Worm (Caenorhabditis elegans) whole organism, L4 larva: Measurements from ENCODE around the gene F41G3.18.

Experiments
- F10B5.3 ChIP-seq: sonication (generic microtip); optimal IDR thresholded peaks from 2 replicates; lab custom pipeline; 2016; ENCODE audit warnings: mild to moderate bottlenecking, missing genetic modification characterization, missing compliant biosample characterization
- F26F4.8 ChIP-seq: fragments of 200-800 bp; sonication (Bioruptor generic); conservative IDR thresholded peaks from 2 replicates; pipeline ENCODE4 v1.3.6; 2022; ENCODE audit warnings: missing genetic modification characterization, missing compliant biosample characterization
- aha-1 ChIP-seq: fragments of 150-350 bp; peaks from one replicate; lab custom pipeline; 2014; ENCODE audit warnings: missing biosample characterization, missing genetic modification characterization
- aly-2 ChIP-seq: sonication (generic microtip); optimal IDR thresholded peaks from 2 replicates; lab custom pipeline; 2018; ENCODE audit warnings: missing biosample characterization, missing genetic modification characterization
- attf-4 ChIP-seq: sonication (generic microtip); optimal IDR thresholded peaks from 3 replicates; lab custom pipeline; 2017; ENCODE audit warnings: missing biosample characterization, missing genetic modification characterization
- ceh-62 ChIP-seq: sonication (generic microtip); optimal IDR thresholded peaks from 2 replicates; lab custom pipeline; 2017; ENCODE audit warnings: missing biosample characterization, missing genetic modification characterization
- ctbp-1 ChIP-seq: fragments of 200-800 bp; sonication (Bioruptor generic); IDR thresholded peaks from 2 replicates; pipeline ENCODE4 v1.3.6; 2022; ENCODE audit warnings: missing genetic modification reagents, missing genetic modification characterization, missing compliant biosample characterization
- dmd-6 ChIP-seq: fragments of 200-800 bp; sonication (Bioruptor generic); IDR thresholded peaks from 2 replicates; pipeline ENCODE4 v1.3.6; 2022; ENCODE audit warnings: missing genetic modification reagents, missing genetic modification characterization, missing compliant biosample characterization
- dve-1 ChIP-seq: sonication (generic microtip); optimal IDR thresholded peaks from 2 replicates; lab custom pipeline; 2017; ENCODE audit warnings: antibody characterized with exemption, mild to moderate bottlenecking, missing genetic modification characterization, missing compliant biosample characterization; ENCODE audit not compliant: insufficient read depth
- egl-27 ChIP-seq: sonication (generic microtip); optimal IDR thresholded peaks from 3 replicates; lab custom pipeline; 2017; ENCODE audit warnings: missing biosample characterization, missing genetic modification reagents, missing genetic modification characterization
- hlh-30 ChIP-seq: sonication (generic microtip); optimal IDR thresholded peaks from 2 replicates; lab custom pipeline; 2017; ENCODE audit warnings: antibody characterized with exemption, mild to moderate bottlenecking, missing genetic modification characterization, missing compliant biosample characterization; ENCODE audit not compliant: insufficient read depth
- hmg-1.1 ChIP-seq: fragments of 200-800 bp; sonication (Bioruptor generic); IDR thresholded peaks from 2 replicates; pipeline ENCODE4 v1.3.6; 2022; ENCODE audit warnings: missing genetic modification reagents, missing genetic modification characterization, missing compliant biosample characterization
- jun-1 ChIP-seq: fragments of 150-350 bp; optimal IDR thresholded peaks from 2 replicates; lab custom pipeline; 2014; ENCODE audit warnings: missing biosample characterization, missing genetic modification reagents, missing genetic modification characterization
- lim-7 ChIP-seq: fragments of 200-800 bp; sonication (Bioruptor generic); IDR thresholded peaks from 2 replicates; pipeline ENCODE4 v1.3.6; 2022; ENCODE audit warnings: missing genetic modification characterization, missing compliant biosample characterization
- lin-1 ChIP-seq: fragments of 200-800 bp; sonication (Bioruptor generic); IDR thresholded peaks from 2 replicates; pipeline ENCODE4 v1.3.6; 2022; ENCODE audit warnings: missing genetic modification reagents, missing genetic modification characterization, missing compliant biosample characterization
- lin-29 ChIP-seq: fragments of 200-800 bp; sonication (Bioruptor generic); IDR thresholded peaks from 2 replicates; pipeline ENCODE4 v1.3.6; 2022; ENCODE audit warnings: missing genetic modification reagents, missing genetic modification characterization, missing compliant biosample characterization
- lsy-2 ChIP-seq, 2 experiments: fragments of 150-350 bp in 1 of 2; sonication (generic microtip) in 1 of 2; optimal IDR thresholded peaks; 2 replicates each; lab custom pipeline; 2014 to 2017; ENCODE audit warnings: missing biosample characterization in 2 of 2, missing genetic modification characterization in 2 of 2
- mdl-1 ChIP-seq, 2 experiments: fragments of 150-350 bp in 1 of 2; sonication (generic microtip) in 1 of 2; optimal IDR thresholded peaks; 2 replicates each; lab custom pipeline; 2014 to 2017; ENCODE audit warnings: missing biosample characterization in 2 of 2, missing genetic modification characterization in 2 of 2
- mxl-2 ChIP-seq: fragments of 200-800 bp; sonication (Bioruptor generic); conservative IDR thresholded peaks from 2 replicates; pipeline ENCODE4 v1.3.6; 2022; ENCODE audit warnings: missing genetic modification reagents, missing genetic modification characterization, missing compliant biosample characterization
- mxl-3 ChIP-seq: fragments of 200-800 bp; sonication (Bioruptor generic); optimal IDR thresholded peaks from 2 replicates; lab custom pipeline; 2018; ENCODE audit warnings: mild to moderate bottlenecking, missing genetic modification characterization, missing compliant biosample characterization
- nhr-10 ChIP-seq: fragments of 150-350 bp; optimal IDR thresholded peaks from 2 replicates; lab custom pipeline; 2014; ENCODE audit warnings: missing biosample characterization, missing genetic modification characterization
- nhr-102 ChIP-seq: sonication (generic microtip); optimal IDR thresholded peaks from 2 replicates; lab custom pipeline; 2016; ENCODE audit warnings: mild to moderate bottlenecking, missing genetic modification characterization, moderate library complexity, missing compliant biosample characterization
- nhr-25 ChIP-seq: sonication (generic microtip); optimal IDR thresholded peaks from 2 replicates; lab custom pipeline; 2017; ENCODE audit warnings: missing genetic modification characterization, mild to moderate bottlenecking, missing compliant biosample characterization, antibody characterized with exemption, moderate library complexity, borderline replicate concordance; ENCODE audit not compliant: insufficient read depth
- set-16 ChIP-seq: fragments of 200-800 bp; sonication (Bioruptor generic); IDR thresholded peaks from 2 replicates; pipeline ENCODE4 v1.3.6; 2022; ENCODE audit warnings: missing genetic modification reagents, missing genetic modification characterization, missing compliant biosample characterization
- skn-1 ChIP-seq: fragments of 150-350 bp; optimal IDR thresholded peaks from 2 replicates; lab custom pipeline; 2014; ENCODE audit warnings: missing biosample characterization, missing genetic modification characterization
- snpc-1.2 ChIP-seq: fragments of 200-800 bp; sonication (Bioruptor generic); IDR thresholded peaks from 2 replicates; pipeline ENCODE4 v1.3.6; 2022; ENCODE audit warnings: missing genetic modification reagents, missing genetic modification characterization, missing compliant biosample characterization
- spr-3 ChIP-seq: fragments of 200-800 bp; sonication (Bioruptor generic); optimal IDR thresholded peaks from 2 replicates; lab custom pipeline; 2018; ENCODE audit warnings: mild to moderate bottlenecking, missing genetic modification characterization, missing compliant biosample characterization
- unc-130 ChIP-seq: sonication (generic microtip); optimal IDR thresholded peaks from 2 replicates; lab custom pipeline; 2016; ENCODE audit warnings: missing genetic modification reagents, missing genetic modification characterization, missing compliant biosample characterization
- unc-62 ChIP-seq, 3 experiments: fragments of 150-350 bp in 1 of 3; sonication (generic microtip); optimal IDR thresholded peaks in 2 of 3; peaks in 1 of 3; 1 replicate in 1 of 3; 2 replicates in 2 of 3; lab custom pipeline; 2014 to 2017; ENCODE audit warnings: missing biosample characterization in 3 of 3, missing genetic modification characterization in 3 of 3, missing genetic modification reagents in 3 of 3, missing genotype in 1 of 3
- zip-11 ChIP-seq: fragments of 200-800 bp; sonication (Bioruptor generic); IDR thresholded peaks from 2 replicates; pipeline ENCODE4 v1.3.6; 2022; ENCODE audit warnings: missing genetic modification characterization, missing compliant biosample characterization
- zip-2 ChIP-seq: fragments of 150-350 bp; optimal IDR thresholded peaks from 2 replicates; lab custom pipeline; 2014; ENCODE audit warnings: missing biosample characterization, missing genetic modification characterization

Gene F41G3.18

ce11 chrII:6808539-6808938 lies 40.4 kb downstream of the F41G3.18 start (continued):
- TF ChIP-seq aha-1, result peak; percentile 96
- TF ChIP-seq dmd-6 (GFP tag; lab: Robert Waterston, UW), result no peak
- no peak for TF ChIP-seq mxl-3 (GFP tag; lab: Kevin White, UChicago)
- TF ChIP-seq snpc-1.2 (GFP tag; lab: Robert Waterston, UW), result no peak
- TF ChIP-seq nhr-10 (tag; lab: Kevin White, UChicago), result no peak
- TF ChIP-seq ceh-62 (tag; lab: Kevin White, UChicago), result no peak

ce11 chrII:6810663-6811062 lies 42.5 kb downstream of the F41G3.18 start, which contains the start of gene snt-1:
TSS of gene snt-1 (plus strand) at chrII:6810963.
- TF ChIP-seq nhr-25 (no peak), lin-29 (no peak), set-16 (GFP tag; lab: Robert Waterston, UW) (no peak), F26F4.8 (GFP tag; lab: Robert Waterston, UW) (no peak), F10B5.3 (no peak), aha-1 (peak; percentile 35), jun-1 (tag; lab: Kevin White, UChicago) (no peak)

- TF ChIP-seq lim-7 (no peak), aha-1 (peak; percentile 55), hlh-30 (tag; lab: Kevin White, UChicago) (peak; percentile 24), zip-11 (GFP tag; lab: Robert Waterston, UW) (no peak), unc-130 (GFP tag; lab: Kevin White, UChicago) (no peak), dve-1 (tag; lab: Kevin White, UChicago) (no peak), mxl-2 (GFP tag; lab: Robert Waterston, UW) (no peak), hmg-1.1 (0 out of 2 replicates have a peak, but pooled peaks have one; percentile 21), lin-1 (GFP tag; lab: Robert Waterston, UW) (no peak), nhr-102 (tag; lab: Kevin White, UChicago) (no peak), ctbp-1 (no peak), spr-3 (no peak), unc-62 (GFP tag; optimal IDR thresholded peaks at IDR 0.05 in 1 of 2; lab: Kevin White, UChicago) (peak in 1 of 2 experiments; percentile 92), unc-62 (tag; optimal IDR thresholded peaks at IDR 0.05; lab: Kevin White, UChicago) (no peak), lsy-2 (tag; optimal IDR thresholded peaks at IDR 0.05; lab: Kevin White, UChicago) (peak in 1 of 2 experiments; percentile 19), jun-1 (tag; lab: Kevin White, UChicago) (no peak), mdl-1 (tag; optimal IDR thresholded peaks at IDR 0.05; lab: Kevin White, UChicago) (peak in 1 of 2 experiments; percentile 33), aly-2 (tag; lab: Kevin White, UChicago) (no peak), zip-2 (tag; lab: Kevin White, UChicago) (no peak)
Measured at ce11 chrII:6812514-6812913, 44.4 kb downstream of the F41G3.18 start.

- TF ChIP-seq attf-4 (tag; lab: Kevin White, UChicago) (no peak), skn-1 (tag; lab: Kevin White, UChicago) (no peak), jun-1 (tag; lab: Kevin White, UChicago) (no peak), unc-62 (GFP tag; optimal IDR thresholded peaks at IDR 0.05 in 1 of 2; lab: Kevin White, UChicago) (peak in 1 of 2 experiments; percentile 97), unc-62 (tag; optimal IDR thresholded peaks at IDR 0.05; lab: Kevin White, UChicago) (no peak), egl-27 (tag; lab: Kevin White, UChicago) (no peak)
Measured at ce11 chrII:6816324-6816723, 48.2 kb downstream of the F41G3.18 start.
